Fruit fly (Drosophila melanogaster) whole organism, embryonic: ENCODE measurements around the gene CG1764.

Experiments
- ATbp ChIP-seq: fragments of 200-800 bp; sonication (Bioruptor generic); optimal IDR thresholded peaks from 2 replicates; lab custom pipeline; 2017; ENCODE audit warnings: missing biosample characterization, mild to moderate bottlenecking, missing genetic modification characterization, missing genetic modification reagents
- Abd-B ChIP-seq: fragments of 200-800 bp; sonication (Bioruptor generic); optimal IDR thresholded peaks from 2 replicates; lab custom pipeline; 2018; ENCODE audit warnings: missing biosample characterization, mild to moderate bottlenecking, missing genetic modification characterization, moderate library complexity
- Adf1 ChIP-seq: fragments of 200-800 bp; sonication (Bioruptor generic); IDR thresholded peaks from 2 replicates; pipeline ENCODE4 v1.3.6; 2022; ENCODE audit warnings: missing biosample characterization, missing genetic modification characterization
- BEAF-32 ChIP-seq: fragments of 200-800 bp; sonication (Bioruptor generic); optimal IDR thresholded peaks from 3 replicates; lab custom pipeline; 2017; ENCODE audit warnings: missing biosample characterization, missing genetic modification characterization, mild to moderate bottlenecking, moderate library complexity, missing genetic modification reagents
- CG10209 ChIP-seq: fragments of 200-800 bp; sonication (Bioruptor generic); optimal IDR thresholded peaks from 3 replicates; lab custom pipeline; 2017; ENCODE audit warnings: missing biosample characterization, mild to moderate bottlenecking, missing genetic modification characterization, missing genetic modification reagents
- CG1024 ChIP-seq: fragments of 200-800 bp; sonication (Bioruptor generic); IDR thresholded peaks from 2 replicates; pipeline ENCODE4 v1.3.6; 2022; ENCODE audit warnings: missing biosample characterization, missing genetic modification characterization
- CG10366 ChIP-seq: fragments of 200-800 bp; sonication (Bioruptor generic); IDR thresholded peaks from 2 replicates; pipeline ENCODE4 v1.3.6; 2022; ENCODE audit warnings: missing biosample characterization, missing genetic modification characterization
- CG10654 ChIP-seq: fragments of 200-800 bp; sonication (Bioruptor generic); optimal IDR thresholded peaks from 2 replicates; lab custom pipeline; 2016; ENCODE audit warnings: missing biosample characterization, missing genetic modification characterization
- CG12219 ChIP-seq: fragments of 200-800 bp; sonication (Bioruptor generic); optimal IDR thresholded peaks from 3 replicates; lab custom pipeline; 2018; ENCODE audit warnings: missing biosample characterization, mild to moderate bottlenecking, missing genetic modification characterization
- CG13287 ChIP-seq: fragments of 200-800 bp; sonication (Bioruptor generic); IDR thresholded peaks from 2 replicates; pipeline ENCODE4 v1.3.6; 2022; ENCODE audit warnings: missing biosample characterization, missing genetic modification characterization; ENCODE audit not compliant: partially characterized antibody
- CG14860 ChIP-seq: fragments of 200-800 bp; sonication (Bioruptor generic); IDR thresholded peaks from 3 replicates; pipeline ENCODE4 v1.3.6; 2022; ENCODE audit warnings: missing biosample characterization, missing genetic modification characterization; ENCODE audit not compliant: partially characterized antibody
- CG16863 ChIP-seq: fragments of 200-800 bp; sonication (Bioruptor generic); optimal IDR thresholded peaks from 3 replicates; lab custom pipeline; 2016; ENCODE audit warnings: missing biosample characterization, missing genetic modification characterization
- CG17612 ChIP-seq: fragments of 200-800 bp; sonication (Bioruptor generic); IDR thresholded peaks from 2 replicates; pipeline ENCODE4 v1.3.6; 2022; ENCODE audit warnings: missing biosample characterization, missing genetic modification characterization
- CG1832 ChIP-seq: fragments of 200-800 bp; sonication (Bioruptor generic); optimal IDR thresholded peaks from 2 replicates; lab custom pipeline; 2017; ENCODE audit warnings: missing biosample characterization, mild to moderate bottlenecking, missing genetic modification characterization, inconsistent platforms
- CG2712 ChIP-seq: fragments of 200-800 bp; optimal IDR thresholded peaks from 3 replicates; lab custom pipeline; 2019; ENCODE audit warnings: missing biosample characterization, mild to moderate bottlenecking, missing genetic modification characterization, moderate library complexity
- CG32532 ChIP-seq: fragments of 200-800 bp; sonication (Bioruptor generic); IDR thresholded peaks from 2 replicates; pipeline ENCODE4 v1.3.6; 2022; ENCODE audit warnings: missing biosample characterization, missing genetic modification characterization
- CG4730 ChIP-seq: fragments of 200-800 bp; sonication (Bioruptor generic); IDR thresholded peaks from 2 replicates; pipeline ENCODE4 v1.3.6; 2022; ENCODE audit warnings: missing biosample characterization, missing genetic modification characterization
- CG4820 ChIP-seq: fragments of 200-800 bp; sonication (Bioruptor generic); optimal IDR thresholded peaks from 3 replicates; lab custom pipeline; 2016; ENCODE audit warnings: missing biosample characterization, missing genetic modification characterization
- CG5180 ChIP-seq: fragments of 200-800 bp; sonication (Bioruptor generic); optimal IDR thresholded peaks from 3 replicates; lab custom pipeline; 2017; ENCODE audit warnings: missing biosample characterization, missing genetic modification characterization, mild to moderate bottlenecking, moderate library complexity, missing genetic modification reagents
- CG5245 ChIP-seq: fragments of 200-800 bp; sonication (Bioruptor generic); optimal IDR thresholded peaks from 3 replicates; lab custom pipeline; 2016; ENCODE audit warnings: missing biosample characterization, missing genetic modification characterization
- CG6791 ChIP-seq: fragments of 200-800 bp; sonication (Bioruptor generic); IDR thresholded peaks from 3 replicates; pipeline ENCODE4 v1.3.6; 2022; ENCODE audit warnings: missing biosample characterization, missing genetic modification characterization; ENCODE audit not compliant: partially characterized antibody
- CG7928 ChIP-seq: fragments of 200-800 bp; sonication (Bioruptor generic); optimal IDR thresholded peaks from 2 replicates; lab custom pipeline; 2017; ENCODE audit warnings: missing biosample characterization, mild to moderate bottlenecking, missing genetic modification characterization
- CG8478 ChIP-seq: fragments of >200 bp; optimal IDR thresholded peaks from 2 replicates; lab custom pipeline; 2018
- CG8944 ChIP-seq: fragments of 200-800 bp; sonication (Bioruptor generic); optimal IDR thresholded peaks from 3 replicates; lab custom pipeline; 2016; ENCODE audit warnings: missing biosample characterization, missing genetic modification characterization
- CG9727 ChIP-seq: fragments of 200-800 bp; sonication (Bioruptor generic); optimal IDR thresholded peaks from 3 replicates; lab custom pipeline; 2017; ENCODE audit warnings: missing biosample characterization, mild to moderate bottlenecking, missing genetic modification characterization
- CG9876 ChIP-seq: fragments of 200-800 bp; sonication (Bioruptor generic); optimal IDR thresholded peaks from 2 replicates; lab custom pipeline; 2016; ENCODE audit warnings: missing biosample characterization, missing genetic modification characterization
- CTCF ChIP-seq: fragments of 200-800 bp; sonication (Bioruptor generic); optimal IDR thresholded peaks from 2 replicates; lab custom pipeline; 2017; ENCODE audit warnings: missing biosample characterization, mild to moderate bottlenecking, missing genetic modification characterization, moderate library complexity
- Chrac-16 ChIP-seq: fragments of 200-800 bp; sonication (Bioruptor generic); optimal IDR thresholded peaks from 3 replicates; lab custom pipeline; 2016; ENCODE audit warnings: missing biosample characterization, missing genetic modification characterization
- CkIIα-i1 ChIP-seq: fragments of 200-800 bp; sonication (Bioruptor generic); IDR thresholded peaks from 2 replicates; pipeline ENCODE4 v1.3.6; 2022; ENCODE audit warnings: missing biosample characterization, missing genetic modification characterization
- Dip3 ChIP-seq: fragments of 200-800 bp; sonication (Bioruptor generic); optimal IDR thresholded peaks from 3 replicates; lab custom pipeline; 2016; ENCODE audit warnings: missing biosample characterization, missing genetic modification characterization
- Dll ChIP-seq: fragments of 200-800 bp; sonication (Bioruptor generic); IDR thresholded peaks from 4 replicates; pipeline ENCODE4 v1.3.6; 2022; ENCODE audit warnings: missing biosample characterization, missing genetic modification characterization; ENCODE audit not compliant: partially characterized antibody
- Fer1 ChIP-seq: fragments of 200-800 bp; sonication (Bioruptor generic); optimal IDR thresholded peaks from 2 replicates; lab custom pipeline; 2017; ENCODE audit warnings: missing biosample characterization, mild to moderate bottlenecking, missing genetic modification characterization
- GATAe ChIP-seq: fragments of 200-800 bp; sonication (Bioruptor generic); conservative IDR thresholded peaks from 2 replicates; pipeline ENCODE4 v1.3.6; 2022; ENCODE audit warnings: missing biosample characterization, missing genetic modification characterization
- Gsc ChIP-seq: fragments of 200-800 bp; sonication (Bioruptor generic); IDR thresholded peaks from 2 replicates; pipeline ENCODE4 v1.3.6; 2022; ENCODE audit warnings: missing biosample characterization, missing genetic modification characterization
- HLH3B ChIP-seq: fragments of 200-800 bp; sonication (Bioruptor generic); IDR thresholded peaks from 2 replicates; pipeline ENCODE4 v1.3.6; 2022; ENCODE audit warnings: missing biosample characterization, missing genetic modification characterization
- Oli ChIP-seq: fragments of 200-800 bp; sonication (Bioruptor generic); optimal IDR thresholded peaks from 2 replicates; lab custom pipeline; 2018; ENCODE audit warnings: missing biosample characterization, mild to moderate bottlenecking, missing genetic modification characterization, moderate library complexity
- Opbp ChIP-seq: fragments of 200-800 bp; sonication (Bioruptor generic); IDR thresholded peaks from 3 replicates; pipeline ENCODE4 v1.3.6; 2022; ENCODE audit warnings: missing biosample characterization, missing genetic modification characterization; ENCODE audit not compliant: partially characterized antibody
- Ssrp ChIP-seq: fragments of 200-800 bp; sonication (Bioruptor generic); optimal IDR thresholded peaks from 2 replicates; lab custom pipeline; 2018; ENCODE audit warnings: missing biosample characterization, mild to moderate bottlenecking, missing genetic modification characterization, moderate library complexity
- TFAM ChIP-seq: fragments of 200-800 bp; sonication (Bioruptor generic); optimal IDR thresholded peaks from 2 replicates; lab custom pipeline; 2017; ENCODE audit warnings: missing biosample characterization, missing genetic modification characterization, inconsistent platforms
- Tbp ChIP-seq: fragments of >200 bp; optimal IDR thresholded peaks from 2 replicates; lab custom pipeline; 2018; ENCODE audit warnings: missing biosample characterization, missing genetic modification characterization
- aop ChIP-seq: fragments of 200-800 bp; sonication (Bioruptor generic); IDR thresholded peaks from 2 replicates; pipeline ENCODE4 v1.3.6; 2022; ENCODE audit warnings: missing biosample characterization, missing genetic modification characterization
- cato ChIP-seq: fragments of 200-800 bp; sonication (Bioruptor generic); optimal IDR thresholded peaks from 2 replicates; lab custom pipeline; 2016; ENCODE audit warnings: missing biosample characterization, missing genetic modification characterization, borderline replicate concordance
- fd102C ChIP-seq: fragments of 200-800 bp; sonication (Bioruptor generic); optimal IDR thresholded peaks from 2 replicates; lab custom pipeline; 2018; ENCODE audit warnings: missing biosample characterization, mild to moderate bottlenecking, missing genetic modification characterization, moderate library complexity
- fd3F ChIP-seq: fragments of 200-800 bp; sonication (Bioruptor generic); optimal IDR thresholded peaks from 2 replicates; lab custom pipeline; 2018; ENCODE audit warnings: missing biosample characterization, mild to moderate bottlenecking, missing genetic modification characterization, moderate library complexity
- mam ChIP-seq: fragments of 200-800 bp; sonication (Bioruptor generic); optimal IDR thresholded peaks from 3 replicates; lab custom pipeline; 2016; ENCODE audit warnings: missing biosample characterization, missing genetic modification characterization
- pros ChIP-seq: fragments of 200-800 bp; sonication (Bioruptor generic); optimal IDR thresholded peaks from 3 replicates; lab custom pipeline; 2019; ENCODE audit warnings: missing biosample characterization, mild to moderate bottlenecking, missing genetic modification characterization, moderate library complexity
- psq ChIP-seq: fragments of 200-800 bp; sonication (Bioruptor generic); optimal IDR thresholded peaks from 2 replicates; lab custom pipeline; 2017; ENCODE audit warnings: missing biosample characterization, missing genetic modification characterization
- ssp ChIP-seq: fragments of 200-800 bp; sonication (Bioruptor generic); IDR thresholded peaks from 2 replicates; pipeline ENCODE4 v1.3.6; 2022; ENCODE audit warnings: missing biosample characterization, missing genetic modification characterization
- tup ChIP-seq: fragments of 200-800 bp; sonication (Bioruptor generic); optimal IDR thresholded peaks from 2 replicates; lab custom pipeline; 2016; ENCODE audit warnings: missing biosample characterization, mild to moderate bottlenecking, missing genetic modification characterization, moderate library complexity
- wor ChIP-seq: fragments of 200-800 bp; sonication (Bioruptor generic); IDR thresholded peaks from 2 replicates; pipeline ENCODE4 v1.3.6; 2022; ENCODE audit warnings: missing biosample characterization, missing genetic modification characterization

Gene CG1764

dm6 chrX:13331814-13332701 is 29.8 kb upstream of the CG1764 start (continued):
- TF ChIP-seq CG10366 (GFP tag; lab: Robert Waterston, UW): no peak; the same call in 1 of the 2 replicates
- no peak for TF ChIP-seq CG5245
- no peak for TF ChIP-seq Dll (GFP tag; lab: Robert Waterston, UW)
- no peak for TF ChIP-seq CkIIα-i1
- no peak for TF ChIP-seq CTCF (GFP tag; lab: Kevin White, UChicago)
- TF ChIP-seq Opbp (GFP tag; lab: Robert Waterston, UW): no peak
- TF ChIP-seq CG6791: no peak
- no peak for TF ChIP-seq CG9876 (GFP tag; lab: Kevin White, UChicago)
- TF ChIP-seq HLH3B: peak; percentile 43; the same call in 1 of the 2 replicates
- TF ChIP-seq Adf1: no peak
- no peak for TF ChIP-seq fd102C (GFP tag; lab: Kevin White, UChicago)
- TF ChIP-seq pros (GFP tag; lab: Kevin White, UChicago): no peak
- no peak for TF ChIP-seq TFAM
- no peak for TF ChIP-seq Dip3 (GFP tag; lab: Kevin White, UChicago)
- TF ChIP-seq Ssrp: no peak
- no peak for TF ChIP-seq Gsc (GFP tag; lab: Robert Waterston, UW)
- no peak for TF ChIP-seq CG16863 (GFP tag; lab: Kevin White, UChicago)
- TF ChIP-seq ssp: no peak
- no peak for TF ChIP-seq CG2712 (tag; lab: Kevin White, UChicago)
- TF ChIP-seq Abd-B (GFP tag; lab: Kevin White, UChicago): no peak
- no peak for TF ChIP-seq CG4820 (GFP tag; lab: Kevin White, UChicago)
- no peak for TF ChIP-seq CG9727 (GFP tag; lab: Kevin White, UChicago)
- TF ChIP-seq CG8478 (lab: Kevin White, UChicago): no peak
- no peak for TF ChIP-seq CG1832
- no peak for TF ChIP-seq CG14860 (GFP tag; lab: Robert Waterston, UW)
- TF ChIP-seq psq (GFP tag; lab: Kevin White, UChicago): no peak
- TF ChIP-seq aop: 0 out of 2 replicates have a peak, but pooled peaks have one; percentile 28
- TF ChIP-seq fd3F (GFP tag; lab: Kevin White, UChicago): no peak
- no peak for TF ChIP-seq Chrac-16 (GFP tag; lab: Kevin White, UChicago)
- TF ChIP-seq mam (GFP tag; lab: Kevin White, UChicago): peak; percentile 26
- TF ChIP-seq ATbp (GFP tag; lab: Kevin White, UChicago): peak; percentile 34
- 0 out of 2 replicates have a peak, but pooled peaks have one; percentile 22 for TF ChIP-seq wor (GFP tag; lab: Robert Waterston, UW)
- no peak for TF ChIP-seq cato (GFP tag; lab: Kevin White, UChicago)
- no peak for TF ChIP-seq CG10654
- no peak for TF ChIP-seq Fer1 (GFP tag; lab: Kevin White, UChicago)
- TF ChIP-seq CG32532 (GFP tag; lab: Robert Waterston, UW): 0 out of 2 replicates have a peak, but pooled peaks have one; percentile 27
- TF ChIP-seq CG13287 (GFP tag; lab: Robert Waterston, UW): no peak
- TF ChIP-seq CG10209 (GFP tag; lab: Kevin White, UChicago): no peak
- no peak for TF ChIP-seq CG5180 (GFP tag; lab: Kevin White, UChicago)
- no peak for TF ChIP-seq CG8944 (GFP tag; lab: Kevin White, UChicago)
- TF ChIP-seq Tbp (GFP tag; lab: Kevin White, UChicago): no peak
- TF ChIP-seq GATAe (GFP tag; lab: Robert Waterston, UW): no peak
- no peak for TF ChIP-seq CG1024 (GFP tag; lab: Robert Waterston, UW)
- TF ChIP-seq Oli (tag; lab: Kevin White, UChicago): no peak
- TF ChIP-seq BEAF-32 (GFP tag; lab: Kevin White, UChicago): no peak
- no peak for TF ChIP-seq CG7928 (GFP tag; lab: Kevin White, UChicago)
- no peak for TF ChIP-seq CG12219 (GFP tag; lab: Kevin White, UChicago)
- TF ChIP-seq CG4730 (GFP tag; lab: Robert Waterston, UW): no peak
- no peak for TF ChIP-seq CG17612 (GFP tag; lab: Robert Waterston, UW)
- no peak for TF ChIP-seq tup (GFP tag; lab: Kevin White, UChicago)
